Fruit fly (Drosophila melanogaster): ENCODE data around the gene Best1.

Best1 gene

DNA sequence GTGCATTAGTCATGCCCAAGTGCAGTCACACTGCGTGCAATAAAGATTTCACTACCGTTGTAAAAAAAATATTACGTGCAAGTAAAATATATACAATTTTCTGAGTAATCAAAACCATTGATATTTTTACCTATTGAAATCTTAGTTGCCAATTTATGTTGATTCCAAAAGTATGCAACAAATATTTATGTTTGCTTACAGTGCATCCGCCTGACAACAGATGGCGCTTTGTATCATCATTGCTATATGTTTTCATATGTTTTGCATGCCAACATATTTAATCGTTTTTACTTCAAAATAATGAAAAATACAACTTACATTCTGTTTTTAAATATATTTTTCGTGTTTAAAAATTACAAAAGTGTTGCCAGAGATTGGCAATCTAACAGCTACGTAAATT, 33.3 kb upstream of the Best1 start (continued):
- TF ChIP-seq CG12219 (GFP tag; optimal IDR thresholded peaks at IDR 0.05) (peak; percentile 34), dm (GFP tag; optimal IDR thresholded peaks at IDR 0.05) (no peak), chm (GFP tag; IDR thresholded peaks at IDR 0.05) (no peak), pfk (GFP tag; optimal IDR thresholded peaks at IDR 0.05) (no peak), sisA (GFP tag; IDR thresholded peaks at IDR 0.05) (no peak), TFAM (GFP tag; optimal IDR thresholded peaks at IDR 0.05) (no peak), CG11456 (GFP tag; IDR thresholded peaks at IDR 0.05) (peak; percentile 59; the same call in 1 of the 3 replicates), nerfin-2 (GFP tag; IDR thresholded peaks at IDR 0.05; ENCODE audit: partially characterized antibody) (no peak), Opbp (GFP tag; IDR thresholded peaks at IDR 0.05; ENCODE audit: partially characterized antibody) (no peak), Spps (tag; optimal IDR thresholded peaks at IDR 0.05) (no peak), peb (GFP tag; IDR thresholded peaks at IDR 0.05) (no peak), stwl (tag; optimal IDR thresholded peaks at IDR 0.05) (peak; percentile 73), CG8924 (tag; optimal IDR thresholded peaks at IDR 0.05) (no peak), pum (GFP tag; optimal IDR thresholded peaks at IDR 0.05) (no peak), h (optimal IDR thresholded peaks at IDR 0.05) (no peak), CG11085 (GFP tag; IDR thresholded peaks at IDR 0.05) (peak; percentile 16; the same call in 1 of the 2 replicates), Neu2 (GFP tag; optimal IDR thresholded peaks at IDR 0.05; ENCODE audit: borderline replicate concordance) (no peak), Mes4 (GFP tag; optimal IDR thresholded peaks at IDR 0.05) (peak; percentile 46), psq (GFP tag; optimal IDR thresholded peaks at IDR 0.05) (no peak), abd-A (tag; optimal IDR thresholded peaks at IDR 0.05) (no peak), CG12071 (GFP tag; optimal IDR thresholded peaks at IDR 0.05) (peak; percentile 33), pnt (GFP tag; optimal IDR thresholded peaks at IDR 0.05) (no peak), CG14014 (GFP tag; IDR thresholded peaks at IDR 0.05) (no peak), CG13424 (tag; optimal IDR thresholded peaks at IDR 0.05) (peak; percentile 29), Hr51 (GFP tag; optimal IDR thresholded peaks at IDR 0.05) (peak in 1 of 2 experiments; percentile 8), CG15601 (tag; optimal IDR thresholded peaks at IDR 0.05) (peak; percentile 99), CG31224 (GFP tag; IDR thresholded peaks at IDR 0.05) (no peak), vfl (GFP tag; optimal IDR thresholded peaks at IDR 0.05) (no peak), CG10565 (GFP tag; optimal IDR thresholded peaks at IDR 0.05) (no peak), CG2712 (tag; optimal IDR thresholded peaks at IDR 0.05) (peak; percentile 44), Myb (GFP tag; optimal IDR thresholded peaks at IDR 0.05) (no peak), CG17912 (GFP tag; optimal IDR thresholded peaks at IDR 0.05) (no peak), Ets65A (GFP tag) (peak; percentile 84), Oli (tag; optimal IDR thresholded peaks at IDR 0.05) (peak; percentile 13), ci (GFP tag; IDR thresholded peaks at IDR 0.05) (peak; percentile 73), Hmr (GFP tag; optimal IDR thresholded peaks at IDR 0.05) (peak; percentile 15), nmo (GFP tag; optimal IDR thresholded peaks at IDR 0.05) (peak; percentile 17), CG4424 (GFP tag; optimal IDR thresholded peaks at IDR 0.05) (peak; percentile 61), CG17385 (GFP tag; optimal IDR thresholded peaks at IDR 0.05) (peak; percentile 3), luna (GFP tag; optimal IDR thresholded peaks at IDR 0.05) (peak; percentile 17)

- peak; percentile 26 for TF ChIP-seq nmo (GFP tag; optimal IDR thresholded peaks at IDR 0.05)
- TF ChIP-seq insv (GFP tag; optimal IDR thresholded peaks at IDR 0.05), result no peak
- TF ChIP-seq CG30403 (GFP tag; optimal IDR thresholded peaks at IDR 0.05), result peak; percentile 26
- TF ChIP-seq Rfx (GFP tag; IDR thresholded peaks at IDR 0.05), result 0 out of 2 replicates have a peak, but pooled peaks have one; percentile 8
- peak; percentile 47 for TF ChIP-seq zf30C (GFP tag; optimal IDR thresholded peaks at IDR 0.05)
- no peak for TF ChIP-seq sug (tag; optimal IDR thresholded peaks at IDR 0.05)
- TF ChIP-seq tll (GFP tag; optimal IDR thresholded peaks at IDR 0.05), result no peak
- TF ChIP-seq CG12659 (GFP tag; optimal IDR thresholded peaks at IDR 0.05), result peak; percentile 9
- TF ChIP-seq nerfin-1 (tag; optimal IDR thresholded peaks at IDR 0.05), result peak; percentile 85
- peak; percentile 46 for TF ChIP-seq CG13424 (tag; optimal IDR thresholded peaks at IDR 0.05)
- TF ChIP-seq gem (tag; optimal IDR thresholded peaks at IDR 0.05), result peak; percentile 57
- peak; percentile 56 for TF ChIP-seq CG7556 (GFP tag; optimal IDR thresholded peaks at IDR 0.05)
- peak; percentile 24 for TF ChIP-seq CG2712 (tag; optimal IDR thresholded peaks at IDR 0.05)
- TF ChIP-seq Sox100B (GFP tag; optimal IDR thresholded peaks at IDR 0.05), result peak; percentile 24
Observed at dm6 chr3R:10190084-10190782, 19.9 kb upstream of the Best1 start, which contains the start of gene Syn. Gene Syn (plus strand): TSS chr3R:10190689.
